Worm (Caenorhabditis elegans) whole organism, L1 larva: ENCODE measurements around the gene xpo-3.

Experiments used
- C16A3.4 ChIP-seq: fragments of 150-350 bp; optimal IDR thresholded peaks from 2 replicates; lab custom pipeline; 2014; ENCODE audit warnings: missing biosample characterization, missing genetic modification characterization
- F16B12.6 ChIP-seq: fragments of 150-350 bp; optimal IDR thresholded peaks from 2 replicates; lab custom pipeline; 2014; ENCODE audit warnings: missing biosample characterization, missing genetic modification characterization
- Y116A8C.19 ChIP-seq: sonication (generic microtip); optimal IDR thresholded peaks from 2 replicates; lab custom pipeline; 2016; ENCODE audit warnings: missing compliant biosample characterization, missing genetic modification characterization, borderline replicate concordance
- alr-1 ChIP-seq: fragments of 200-800 bp; sonication (Bioruptor generic); optimal IDR thresholded peaks from 2 replicates; lab custom pipeline; 2018; ENCODE audit warnings: borderline replicate concordance, mild to moderate bottlenecking, missing genetic modification characterization, missing compliant biosample characterization
- blmp-1 ChIP-seq: fragments of 150-350 bp; optimal IDR thresholded peaks from 2 replicates; lab custom pipeline; 2014; ENCODE audit warnings: missing biosample characterization, missing genetic modification characterization
- ceh-63 ChIP-seq: fragments of 200-800 bp; sonication (Bioruptor generic); optimal IDR thresholded peaks from 2 replicates; lab custom pipeline; 2018; ENCODE audit warnings: mild to moderate bottlenecking, missing genetic modification characterization, missing compliant biosample characterization
- ceh-8 ChIP-seq: fragments of 200-800 bp; sonication (Bioruptor generic); optimal IDR thresholded peaks from 2 replicates; lab custom pipeline; 2018; ENCODE audit warnings: mild to moderate bottlenecking, missing genetic modification characterization, moderate library complexity, missing compliant biosample characterization
- ceh-90 ChIP-seq: sonication (generic microtip); optimal IDR thresholded peaks from 2 replicates; lab custom pipeline; 2016; ENCODE audit warnings: missing genetic modification characterization, missing compliant biosample characterization
- dsc-1 ChIP-seq: sonication (generic microtip); optimal IDR thresholded peaks from 2 replicates; lab custom pipeline; 2016; ENCODE audit warnings: mild to moderate bottlenecking, missing genetic modification characterization, missing compliant biosample characterization
- efl-1 ChIP-seq, 4 experiments: fragments of 150-350 bp; optimal IDR thresholded peaks in 3 of 4; peaks in 1 of 4; 1 replicate in 1 of 4; 2 replicates in 3 of 4; lab custom pipeline; 2014; ENCODE audit warnings: missing biosample characterization in 2 of 4, missing genetic modification characterization in 2 of 4, missing genetic modification reagents in 2 of 4
- egl-27 ChIP-seq, 2 experiments: fragments of 150-350 bp in 1 of 2; sonication (generic microtip); optimal IDR thresholded peaks; 3 replicates each; lab custom pipeline; 2017 to 2018; ENCODE audit warnings: missing biosample characterization in 2 of 2, missing genetic modification characterization in 2 of 2, missing genetic modification reagents in 2 of 2
- elt-2 ChIP-seq: sonication (generic microtip); optimal IDR thresholded peaks from 2 replicates; lab custom pipeline; 2016; ENCODE audit warnings: missing genetic modification characterization, mild to moderate bottlenecking, inconsistent platforms, missing compliant biosample characterization, missing genetic modification reagents
- ets-5 ChIP-seq: fragments of 200-800 bp; sonication (Bioruptor generic); IDR thresholded peaks from 2 replicates; pipeline ENCODE4 v1.3.6; 2022; ENCODE audit warnings: missing genetic modification characterization, missing compliant biosample characterization
- fkh-8 ChIP-seq: sonication (generic microtip); optimal IDR thresholded peaks from 2 replicates; lab custom pipeline; 2016; ENCODE audit warnings: mild to moderate bottlenecking, missing genetic modification characterization, missing compliant biosample characterization
- jun-1 ChIP-seq: fragments of 150-350 bp; optimal IDR thresholded peaks from 2 replicates; lab custom pipeline; 2014; ENCODE audit warnings: missing biosample characterization, missing genetic modification reagents, missing genetic modification characterization
- lin-14 ChIP-seq: fragments of 200-800 bp; sonication (Bioruptor generic); optimal IDR thresholded peaks from 2 replicates; lab custom pipeline; 2018; ENCODE audit warnings: mild to moderate bottlenecking, missing genetic modification characterization, moderate library complexity, missing compliant biosample characterization
- lin-15B ChIP-seq: fragments of 150-350 bp; sonication (generic microtip); optimal IDR thresholded peaks from 3 replicates; lab custom pipeline; 2014; ENCODE audit warnings: missing biosample characterization, missing genetic modification characterization
- lin-35 ChIP-seq, 2 experiments: fragments of 150-350 bp; optimal IDR thresholded peaks; 2 replicates each; lab custom pipeline; 2014; ENCODE audit warnings: missing biosample characterization in 2 of 2, missing genetic modification characterization in 2 of 2, missing genetic modification reagents in 2 of 2
- lsy-2 ChIP-seq, 2 experiments: fragments of 150-350 bp; optimal IDR thresholded peaks; 2 replicates each; lab custom pipeline; 2014; ENCODE audit warnings: missing biosample characterization in 2 of 2, missing genetic modification characterization in 2 of 2
- mab-9 ChIP-seq: fragments of 200-800 bp; sonication (Bioruptor generic); IDR thresholded peaks from 2 replicates; pipeline ENCODE4 v1.3.6; 2022; ENCODE audit warnings: missing genetic modification reagents, missing genetic modification characterization, missing compliant biosample characterization
- mep-1 ChIP-seq: fragments of 150-350 bp; optimal IDR thresholded peaks from 2 replicates; lab custom pipeline; 2014; ENCODE audit warnings: missing biosample characterization, missing genetic modification characterization
- nhr-11 ChIP-seq: fragments of 150-350 bp; optimal IDR thresholded peaks from 2 replicates; lab custom pipeline; 2014; ENCODE audit warnings: missing biosample characterization, missing genetic modification characterization
- nhr-237 ChIP-seq: fragments of 150-350 bp; optimal IDR thresholded peaks from 2 replicates; lab custom pipeline; 2014; ENCODE audit warnings: missing biosample characterization, missing genetic modification characterization
- nhr-28 ChIP-seq: fragments of 150-350 bp; optimal IDR thresholded peaks from 2 replicates; lab custom pipeline; 2014; ENCODE audit warnings: missing biosample characterization, missing genetic modification characterization
- nhr-71 ChIP-seq: sonication (generic microtip); optimal IDR thresholded peaks from 2 replicates; lab custom pipeline; 2016; ENCODE audit warnings: mild to moderate bottlenecking, missing genetic modification characterization, moderate library complexity, missing compliant biosample characterization
- nhr-85 ChIP-seq: sonication (generic microtip); peaks from one replicate; lab custom pipeline; 2016; ENCODE audit warnings: missing genetic modification characterization, inconsistent platforms, missing compliant biosample characterization
- pag-3 ChIP-seq: sonication (generic microtip); optimal IDR thresholded peaks from 2 replicates; lab custom pipeline; 2017; ENCODE audit warnings: missing genetic modification characterization, mild to moderate bottlenecking, missing compliant biosample characterization, antibody characterized with exemption, borderline replicate concordance; ENCODE audit not compliant: insufficient read depth
- pax-3 ChIP-seq: fragments of 200-800 bp; sonication (Bioruptor generic); optimal IDR thresholded peaks from 2 replicates; lab custom pipeline; 2018; ENCODE audit warnings: mild to moderate bottlenecking, missing genetic modification characterization, moderate library complexity, missing compliant biosample characterization
- rnt-1 ChIP-seq: sonication (generic microtip); optimal IDR thresholded peaks from 2 replicates; lab custom pipeline; 2016; ENCODE audit warnings: mild to moderate bottlenecking, missing genetic modification characterization, moderate library complexity, missing compliant biosample characterization
- sptf-1 ChIP-seq: fragments of 150-350 bp; optimal IDR thresholded peaks from 2 replicates; lab custom pipeline; 2014; ENCODE audit warnings: missing biosample characterization, missing genetic modification characterization
- swsn-7 ChIP-seq: sonication (generic microtip); optimal IDR thresholded peaks from 2 replicates; lab custom pipeline; 2016; ENCODE audit warnings: missing genetic modification characterization, missing compliant biosample characterization
- tbx-2 ChIP-seq: sonication (generic microtip); optimal IDR thresholded peaks from 2 replicates; lab custom pipeline; 2016; ENCODE audit warnings: missing genetic modification characterization, missing compliant biosample characterization
- tlp-1 ChIP-seq: fragments of 150-350 bp; optimal IDR thresholded peaks from 2 replicates; lab custom pipeline; 2014; ENCODE audit warnings: missing biosample characterization, missing genetic modification characterization
- unc-62 ChIP-seq: fragments of 150-350 bp; optimal IDR thresholded peaks from 2 replicates; lab custom pipeline; 2014; ENCODE audit warnings: missing biosample characterization, missing genetic modification reagents, missing genetic modification characterization
- unc-86 ChIP-seq: sonication (generic microtip); optimal IDR thresholded peaks from 2 replicates; lab custom pipeline; 2016; ENCODE audit warnings: missing genetic modification characterization, missing compliant biosample characterization
- unc-98 ChIP-seq: fragments of 200-800 bp; sonication (Bioruptor generic); IDR thresholded peaks from 2 replicates; pipeline ENCODE4 v1.3.6; 2022; ENCODE audit warnings: missing genetic modification characterization, missing compliant biosample characterization
- ztf-11 ChIP-seq, 2 experiments: sonication (generic microtip); optimal IDR thresholded peaks; 2 replicates each; lab custom pipeline; 2016 to 2017; ENCODE audit warnings: missing genetic modification characterization in 2 of 2, missing biosample characterization in 1 of 2, missing compliant biosample characterization in 1 of 2

xpo-3 gene

DNA sequence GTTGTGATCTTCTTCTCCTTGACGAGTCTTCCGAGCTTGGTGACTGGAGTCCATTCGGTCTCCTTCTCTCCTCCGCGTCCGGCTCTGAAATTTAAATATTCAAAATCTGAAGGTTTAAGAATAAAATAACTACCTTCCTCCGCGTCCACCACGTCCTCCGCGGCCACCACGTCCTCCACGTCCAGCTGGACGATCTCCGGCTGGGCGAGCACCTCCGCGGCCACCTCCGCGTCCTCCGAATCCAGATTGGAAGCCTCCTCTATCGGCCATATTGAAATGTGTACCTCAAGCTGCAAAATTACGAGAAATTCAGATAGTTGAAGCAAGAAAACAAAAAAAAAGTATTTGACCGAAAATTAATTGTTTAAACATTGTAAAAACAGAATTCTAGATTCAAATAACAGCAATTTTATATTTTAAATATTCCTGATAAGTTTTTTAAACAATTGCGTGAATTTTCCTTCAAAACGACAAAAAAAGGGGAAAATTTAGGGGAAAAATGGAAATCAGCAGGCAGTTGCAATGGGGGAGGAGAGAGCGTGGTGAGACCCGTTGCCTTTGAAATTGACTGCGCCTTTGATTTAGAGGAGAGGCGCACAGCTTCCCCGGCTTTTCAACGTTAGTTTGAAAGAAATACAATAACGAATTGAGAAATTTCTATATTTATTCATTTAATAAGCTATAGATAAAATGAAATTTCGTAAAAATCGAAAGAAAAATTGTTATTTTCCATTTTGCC lies 2.4 kb upstream of the xpo-3 start, which contains the start of gene rps-2 (continued):
- TF ChIP-seq nhr-11 (tag; lab: Kevin White, UChicago) (no peak), ets-5 (GFP tag; lab: Robert Waterston, UW) (no peak), ceh-63 (GFP tag; lab: Kevin White, UChicago) (no peak), ceh-8 (GFP tag; lab: Kevin White, UChicago) (no peak), ztf-11 (tag; optimal IDR thresholded peaks at IDR 0.05; lab: Kevin White, UChicago) (no peak), blmp-1 (tag; lab: Kevin White, UChicago) (peak; percentile 48), C16A3.4 (tag; lab: Kevin White, UChicago) (peak; percentile 33), jun-1 (tag; lab: Kevin White, UChicago) (no peak), rnt-1 (tag; lab: Kevin White, UChicago) (peak; percentile 34), pag-3 (tag; lab: Kevin White, UChicago) (no peak), dsc-1 (tag; lab: Kevin White, UChicago) (no peak), tbx-2 (tag; lab: Kevin White, UChicago) (no peak), nhr-28 (tag; lab: Kevin White, UChicago) (no peak), lin-15B (tag; lab: Kevin White, UChicago) (no peak), lin-35 (GFP tag; optimal IDR thresholded peaks at IDR 0.05; lab: Kevin White, UChicago) (peak; percentile 35 to 57), ceh-90 (no peak), egl-27 (tag; optimal IDR thresholded peaks at IDR 0.05; lab: Kevin White, UChicago) (no peak), fkh-8 (no peak), pax-3 (no peak), swsn-7 (tag; lab: Kevin White, UChicago) (no peak), mab-9 (GFP tag; lab: Robert Waterston, UW) (no peak), unc-98 (GFP tag; lab: Robert Waterston, UW) (no peak), nhr-237 (tag; lab: Kevin White, UChicago) (no peak), unc-62 (GFP tag; lab: Kevin White, UChicago) (no peak), alr-1 (no peak), lin-14 (GFP tag; lab: Kevin White, UChicago) (no peak), tlp-1 (tag; lab: Kevin White, UChicago) (no peak), unc-86 (no peak), lsy-2 (tag; optimal IDR thresholded peaks at IDR 0.05; lab: Kevin White, UChicago) (peak; percentile 31 to 71), mep-1 (tag; lab: Kevin White, UChicago) (peak; percentile 33), elt-2 (tag; lab: Kevin White, UChicago) (no peak)

DNA sequence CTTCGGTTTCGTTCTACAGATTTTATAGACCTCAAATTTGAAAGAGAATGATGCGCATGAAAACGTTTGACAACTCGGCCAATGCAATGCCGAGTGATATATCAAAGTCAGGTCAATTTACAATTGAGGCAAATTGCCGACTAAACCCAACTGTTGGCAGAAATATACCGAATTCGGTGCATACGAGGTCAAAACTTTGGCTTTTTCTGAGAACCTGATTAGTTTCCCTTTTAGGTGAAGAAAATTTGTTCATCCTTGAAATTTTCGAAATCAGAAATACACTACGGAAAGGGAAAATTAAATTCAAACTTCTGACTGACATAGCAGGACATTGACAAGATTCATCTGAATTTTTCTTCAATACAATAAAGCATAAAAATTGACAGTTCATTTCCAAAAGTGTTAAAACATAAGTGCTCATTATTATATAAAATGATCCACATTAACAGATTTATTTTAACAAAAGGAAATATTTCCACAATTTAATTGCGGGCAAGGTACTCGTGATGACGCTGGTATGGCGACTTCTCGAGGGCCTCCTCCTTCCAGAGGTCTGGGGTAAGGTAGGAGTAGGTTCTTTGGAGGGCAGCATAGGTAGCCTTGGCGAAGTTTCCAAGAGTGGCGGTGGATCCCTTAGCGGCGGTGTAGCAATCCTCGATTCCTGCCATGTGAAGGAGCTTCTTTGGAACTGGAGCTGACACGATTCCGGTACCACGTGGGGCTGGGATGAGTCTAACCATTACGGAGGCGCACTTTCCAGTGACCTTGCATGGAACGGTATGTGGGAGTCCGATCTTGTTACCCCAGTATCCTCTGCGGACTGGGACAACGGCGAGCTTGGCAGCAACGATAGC lies 1.4 kb upstream of the xpo-3 start:
- no peak for TF ChIP-seq pax-3
- TF ChIP-seq lin-14 (GFP tag; lab: Kevin White, UChicago) = no peak
- TF ChIP-seq ceh-90 = no peak
- TF ChIP-seq F16B12.6 (tag; lab: Kevin White, UChicago) = no peak
- TF ChIP-seq lsy-2 (tag; optimal IDR thresholded peaks at IDR 0.05; lab: Kevin White, UChicago) = peak; percentile 3 to 28
- TF ChIP-seq nhr-71 (tag; lab: Kevin White, UChicago) = peak; percentile 16
- TF ChIP-seq sptf-1 (tag; lab: Kevin White, UChicago) = no peak
- no peak for TF ChIP-seq C16A3.4 (tag; lab: Kevin White, UChicago)
- TF ChIP-seq Y116A8C.19 (tag; lab: Kevin White, UChicago) = no peak
- peak; percentile 59 for TF ChIP-seq nhr-85 (tag; lab: Kevin White, UChicago)
- no peak for TF ChIP-seq blmp-1 (tag; lab: Kevin White, UChicago)
- TF ChIP-seq efl-1 (optimal IDR thresholded peaks at IDR 0.05; lab: Kevin White, UChicago) = no peak
- TF ChIP-seq efl-1 (GFP tag; optimal IDR thresholded peaks at IDR 0.05 in 1 of 2; lab: Kevin White, UChicago) = peak in 1 of 2 experiments; percentile 84
